Fruit fly (Drosophila melanogaster) whole organism, wandering third instar larva: Measurements from ENCODE around the gene Grl62c.

ENCODE experiments used
- Abd-B ChIP-seq: fragments of >200 bp; optimal IDR thresholded peaks from 2 replicates; lab custom pipeline; 2017; ENCODE audit warnings: missing biosample characterization, missing genetic modification characterization
- Dfd ChIP-seq: fragments of >200 bp; optimal IDR thresholded peaks from 2 replicates; lab custom pipeline; 2017; ENCODE audit warnings: missing biosample characterization, missing genetic modification characterization
- lola ChIP-seq: fragments of >200 bp; optimal IDR thresholded peaks from 2 replicates; lab custom pipeline; 2017; ENCODE audit warnings: missing biosample characterization, missing genetic modification characterization
- woc ChIP-seq: sonication (Bioruptor generic); optimal IDR thresholded peaks from 2 replicates; lab custom pipeline; 2016; ENCODE audit warnings: missing biosample characterization, mild to moderate bottlenecking, missing genetic modification characterization

DNA sequence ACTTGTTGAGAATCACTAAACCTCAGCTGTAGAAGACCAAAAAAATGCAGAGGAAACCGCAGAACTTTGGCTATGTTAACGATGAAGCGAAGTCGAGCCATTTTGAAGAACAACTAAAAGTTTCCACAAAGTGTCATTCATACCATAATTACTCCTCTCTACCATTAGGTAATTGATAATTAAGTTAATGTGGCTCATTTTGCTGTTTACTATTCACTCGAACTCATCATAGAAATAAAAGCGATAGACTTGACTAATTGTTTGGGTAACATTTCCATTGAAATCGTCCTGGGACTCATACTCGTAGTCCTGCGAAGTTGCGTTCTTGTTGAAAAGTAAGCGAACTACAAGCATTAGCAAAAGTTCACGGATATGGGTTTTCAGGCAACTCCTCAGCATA is 4.9 kb upstream of the Grl62c start, which contains the start of gene Grl62a:
- TF ChIP-seq Abd-B (no peak), lola (no peak), Dfd (no peak), woc (GFP tag; lab: Kevin White, UChicago) (no peak)
